Worm (Caenorhabditis elegans) whole organism, late embryonic: ENCODE measurements around the gene C07A9.10.

Experiments used
- C08G9.2 ChIP-seq: sonication (generic microtip); optimal IDR thresholded peaks from 2 replicates; lab custom pipeline; 2016; ENCODE audit warnings: mild to moderate bottlenecking, missing genetic modification characterization, moderate library complexity, missing compliant biosample characterization
- F13H6.1 ChIP-seq: sonication (generic microtip); optimal IDR thresholded peaks from 2 replicates; lab custom pipeline; 2016; ENCODE audit warnings: missing genetic modification characterization, missing compliant biosample characterization
- K02D7.2 ChIP-seq: sonication (generic microtip); optimal IDR thresholded peaks from 2 replicates; lab custom pipeline; 2017; ENCODE audit warnings: mild to moderate bottlenecking, missing genetic modification characterization, missing compliant biosample characterization
- K09A11.1 ChIP-seq: sonication (generic microtip); optimal IDR thresholded peaks from 2 replicates; lab custom pipeline; 2017; ENCODE audit warnings: antibody characterized with exemption, mild to moderate bottlenecking, missing genetic modification characterization, missing compliant biosample characterization; ENCODE audit not compliant: insufficient read depth
- T23F11.4 ChIP-seq: fragments of 200-800 bp; sonication (Bioruptor generic); optimal IDR thresholded peaks from 2 replicates; lab custom pipeline; 2018; ENCODE audit warnings: mild to moderate bottlenecking, missing genetic modification characterization, missing compliant biosample characterization
- Y22D7AL.16 ChIP-seq: sonication (generic microtip); optimal IDR thresholded peaks from 2 replicates; lab custom pipeline; 2016; ENCODE audit warnings: missing genetic modification characterization, missing compliant biosample characterization
- ama-1 ChIP-seq: fragments of 150-350 bp; optimal IDR thresholded peaks from 2 replicates; lab custom pipeline; 2014
- ceh-14 ChIP-seq: sonication (generic microtip); optimal IDR thresholded peaks from 2 replicates; lab custom pipeline; 2016; ENCODE audit warnings: missing genotype, missing genetic modification characterization, missing compliant biosample characterization
- ceh-18 ChIP-seq: sonication (generic microtip); optimal IDR thresholded peaks from 2 replicates; lab custom pipeline; 2016; ENCODE audit warnings: missing genetic modification characterization, missing compliant biosample characterization
- ceh-2 ChIP-seq: sonication (generic microtip); optimal IDR thresholded peaks from 2 replicates; lab custom pipeline; 2016; ENCODE audit warnings: missing genotype, missing genetic modification characterization, missing compliant biosample characterization
- ceh-24 ChIP-seq: sonication (generic microtip); optimal IDR thresholded peaks from 2 replicates; lab custom pipeline; 2016; ENCODE audit warnings: mild to moderate bottlenecking, missing genetic modification characterization, missing compliant biosample characterization
- ceh-30 ChIP-seq: fragments of 150-350 bp; optimal IDR thresholded peaks from 2 replicates; lab custom pipeline; 2014; ENCODE audit warnings: missing biosample characterization, missing genetic modification characterization
- ceh-34 ChIP-seq: sonication (generic microtip); optimal IDR thresholded peaks from 2 replicates; lab custom pipeline; 2016; ENCODE audit warnings: mild to moderate bottlenecking, missing genetic modification characterization, missing compliant biosample characterization
- ceh-48 ChIP-seq: sonication (generic microtip); optimal IDR thresholded peaks from 2 replicates; lab custom pipeline; 2016; ENCODE audit warnings: missing genetic modification characterization, inconsistent platforms, missing compliant biosample characterization
- ceh-6 ChIP-seq: fragments of 200-800 bp; sonication (Bioruptor generic); optimal IDR thresholded peaks from 2 replicates; lab custom pipeline; 2018; ENCODE audit warnings: mild to moderate bottlenecking, missing genetic modification characterization, missing compliant biosample characterization
- ceh-9 ChIP-seq: sonication (generic microtip); optimal IDR thresholded peaks from 2 replicates; lab custom pipeline; 2016; ENCODE audit warnings: mild to moderate bottlenecking, missing genetic modification characterization, inconsistent platforms, missing compliant biosample characterization
- che-1 ChIP-seq: sonication (generic microtip); optimal IDR thresholded peaks from 2 replicates; lab custom pipeline; 2016; ENCODE audit warnings: mild to moderate bottlenecking, missing genetic modification characterization, missing compliant biosample characterization
- dmd-4 ChIP-seq: sonication (generic microtip); optimal IDR thresholded peaks from 2 replicates; lab custom pipeline; 2016; ENCODE audit warnings: borderline replicate concordance, missing genetic modification characterization, missing compliant biosample characterization
- elt-2 ChIP-seq: sonication (generic microtip); optimal IDR thresholded peaks from 2 replicates; lab custom pipeline; 2016; ENCODE audit warnings: missing genetic modification reagents, missing genetic modification characterization, missing compliant biosample characterization
- elt-4 ChIP-seq: sonication (generic microtip); optimal IDR thresholded peaks from 2 replicates; lab custom pipeline; 2016; ENCODE audit warnings: missing genetic modification characterization, missing compliant biosample characterization
- eyg-1 ChIP-seq: sonication (generic microtip); optimal IDR thresholded peaks from 2 replicates; lab custom pipeline; 2016; ENCODE audit warnings: missing genotype, missing genetic modification characterization, missing compliant biosample characterization
- fkh-6 ChIP-seq: sonication (generic microtip); optimal IDR thresholded peaks from 2 replicates; lab custom pipeline; 2016; ENCODE audit warnings: missing genetic modification characterization, missing compliant biosample characterization
- gmeb-2 ChIP-seq: sonication (generic microtip); optimal IDR thresholded peaks from 2 replicates; lab custom pipeline; 2016; ENCODE audit warnings: missing genetic modification characterization, inconsistent platforms, missing compliant biosample characterization
- hlh-13 ChIP-seq: fragments of 200-800 bp; sonication (Bioruptor generic); optimal IDR thresholded peaks from 2 replicates; lab custom pipeline; 2018; ENCODE audit warnings: mild to moderate bottlenecking, missing genetic modification characterization, missing compliant biosample characterization
- hlh-15 ChIP-seq: sonication (generic microtip); optimal IDR thresholded peaks from 2 replicates; lab custom pipeline; 2016; ENCODE audit warnings: missing genetic modification characterization, missing compliant biosample characterization
- hlh-30 ChIP-seq: sonication (generic microtip); optimal IDR thresholded peaks from 2 replicates; lab custom pipeline; 2017; ENCODE audit warnings: antibody characterized with exemption, missing genetic modification characterization, missing compliant biosample characterization; ENCODE audit not compliant: insufficient read depth
- hlh-6 ChIP-seq: sonication (generic microtip); optimal IDR thresholded peaks from 2 replicates; lab custom pipeline; 2016; ENCODE audit warnings: missing genotype, missing genetic modification characterization, missing compliant biosample characterization
- hlh-8 ChIP-seq: sonication (generic microtip); optimal IDR thresholded peaks from 2 replicates; lab custom pipeline; 2016; ENCODE audit warnings: missing genotype, missing genetic modification characterization, missing compliant biosample characterization
- lin-11 ChIP-seq: fragments of 200-800 bp; sonication (Bioruptor generic); optimal IDR thresholded peaks from 2 replicates; lab custom pipeline; 2018; ENCODE audit warnings: mild to moderate bottlenecking, missing genetic modification characterization, missing compliant biosample characterization
- nfya-1 ChIP-seq: sonication (generic microtip); optimal IDR thresholded peaks from 2 replicates; lab custom pipeline; 2017; ENCODE audit warnings: missing genetic modification characterization, mild to moderate bottlenecking, missing compliant biosample characterization, antibody characterized with exemption, moderate library complexity
- nhr-11 ChIP-seq: fragments of 150-350 bp; optimal IDR thresholded peaks from 2 replicates; lab custom pipeline; 2014; ENCODE audit warnings: missing biosample characterization, missing genetic modification characterization
- nhr-232 ChIP-seq: sonication (generic microtip); optimal IDR thresholded peaks from 2 replicates; lab custom pipeline; 2016; ENCODE audit warnings: missing genetic modification characterization, missing compliant biosample characterization
- odd-2 ChIP-seq: sonication (generic microtip); optimal IDR thresholded peaks from 2 replicates; lab custom pipeline; 2017; ENCODE audit warnings: antibody characterized with exemption, mild to moderate bottlenecking, missing genetic modification characterization, missing compliant biosample characterization
- pha-2 ChIP-seq: sonication (generic microtip); optimal IDR thresholded peaks from 2 replicates; lab custom pipeline; 2017; ENCODE audit warnings: mild to moderate bottlenecking, missing genetic modification characterization, missing compliant biosample characterization
- pha-4 ChIP-seq: fragments of 150-350 bp; optimal IDR thresholded peaks from 2 replicates; lab custom pipeline; 2018; ENCODE audit warnings: missing biosample characterization, missing genetic modification reagents, missing genetic modification characterization
- ref-2 ChIP-seq: sonication (generic microtip); optimal IDR thresholded peaks from 2 replicates; lab custom pipeline; 2016; ENCODE audit warnings: missing genetic modification characterization, missing compliant biosample characterization
- rnt-1 ChIP-seq: sonication (generic microtip); optimal IDR thresholded peaks from 2 replicates; lab custom pipeline; 2016; ENCODE audit warnings: missing genetic modification characterization, missing compliant biosample characterization
- syd-9 ChIP-seq: sonication (generic microtip); optimal IDR thresholded peaks from 2 replicates; lab custom pipeline; 2016; ENCODE audit warnings: mild to moderate bottlenecking, missing genetic modification characterization, moderate library complexity, missing compliant biosample characterization
- tbx-2 ChIP-seq: sonication (generic microtip); optimal IDR thresholded peaks from 2 replicates; lab custom pipeline; 2016; ENCODE audit warnings: missing genetic modification characterization, missing compliant biosample characterization
- tbx-7 ChIP-seq: sonication (generic microtip); optimal IDR thresholded peaks from 2 replicates; lab custom pipeline; 2016; ENCODE audit warnings: missing genotype, missing genetic modification characterization, missing compliant biosample characterization
- ttx-3 ChIP-seq: sonication (generic microtip); optimal IDR thresholded peaks from 2 replicates; lab custom pipeline; 2016; ENCODE audit warnings: missing genetic modification reagents, missing genetic modification characterization, missing compliant biosample characterization
- unc-3 ChIP-seq, 2 experiments: fragments of 200-800 bp in 1 of 2; sonication (Bioruptor generic) in 1 of 2; sonication (generic microtip) in 1 of 2; conservative IDR thresholded peaks in 1 of 2; optimal IDR thresholded peaks in 1 of 2; 2 replicates each; pipeline versions ENCODE4 v1.3.6 to Lab custom; 2016 to 2022; ENCODE audit warnings: missing compliant biosample characterization in 2 of 2, missing genetic modification characterization in 2 of 2, missing genetic modification reagents in 1 of 2
- unc-42 ChIP-seq: sonication (generic microtip); optimal IDR thresholded peaks from 2 replicates; lab custom pipeline; 2016; ENCODE audit warnings: missing genotype, missing genetic modification characterization, missing compliant biosample characterization
- unc-86 ChIP-seq: sonication (generic microtip); optimal IDR thresholded peaks from 2 replicates; lab custom pipeline; 2016; ENCODE audit warnings: missing genetic modification characterization, missing compliant biosample characterization
- zip-5 ChIP-seq: sonication (generic microtip); optimal IDR thresholded peaks from 2 replicates; lab custom pipeline; 2016; ENCODE audit warnings: missing genetic modification characterization, missing compliant biosample characterization
- ztf-16 ChIP-seq: sonication (generic microtip); optimal IDR thresholded peaks from 2 replicates; lab custom pipeline; 2017; ENCODE audit warnings: missing genetic modification characterization, missing compliant biosample characterization

Gene C07A9.10

ce11 chrIII:9698635-9699396 lies 13.0 kb upstream of the C07A9.10 start:
- TF ChIP-seq ceh-48 (tag; lab: Kevin White, UChicago) (no peak), zip-5 (tag; lab: Kevin White, UChicago) (no peak), elt-2 (tag; lab: Kevin White, UChicago) (peak; percentile 5)

- TF ChIP-seq Y22D7AL.16 = no peak
- no peak for TF ChIP-seq unc-42 (tag; lab: Kevin White, UChicago)
- TF ChIP-seq hlh-30 (tag; lab: Kevin White, UChicago) = no peak
- TF ChIP-seq lin-11 = no peak
- no peak for TF ChIP-seq ceh-9 (tag; lab: Kevin White, UChicago)
- no peak for TF ChIP-seq nfya-1 (tag; lab: Kevin White, UChicago)
- no peak for TF ChIP-seq syd-9 (tag; lab: Kevin White, UChicago)
- TF ChIP-seq rnt-1 (tag; lab: Kevin White, UChicago) = no peak
- TF ChIP-seq fkh-6 = no peak
- TF ChIP-seq ceh-6 (GFP tag; lab: Kevin White, UChicago) = no peak
- no peak for TF ChIP-seq ceh-34 (tag; lab: Kevin White, UChicago)
- TF ChIP-seq tbx-2 (tag; lab: Kevin White, UChicago) = no peak
- no peak for TF ChIP-seq ref-2 (tag; lab: Kevin White, UChicago)
- TF ChIP-seq che-1 (tag; lab: Kevin White, UChicago) = no peak
- no peak for TF ChIP-seq elt-2 (tag; lab: Kevin White, UChicago)
- no peak for TF ChIP-seq K02D7.2 (tag; lab: Kevin White, UChicago)
- TF ChIP-seq dmd-4 (tag; lab: Kevin White, UChicago) = no peak
- no peak for TF ChIP-seq F13H6.1 (tag; lab: Kevin White, UChicago)
Observed at ce11 chrIII:9697886-9698285, 12.0 kb upstream of the C07A9.10 start.

DNA sequence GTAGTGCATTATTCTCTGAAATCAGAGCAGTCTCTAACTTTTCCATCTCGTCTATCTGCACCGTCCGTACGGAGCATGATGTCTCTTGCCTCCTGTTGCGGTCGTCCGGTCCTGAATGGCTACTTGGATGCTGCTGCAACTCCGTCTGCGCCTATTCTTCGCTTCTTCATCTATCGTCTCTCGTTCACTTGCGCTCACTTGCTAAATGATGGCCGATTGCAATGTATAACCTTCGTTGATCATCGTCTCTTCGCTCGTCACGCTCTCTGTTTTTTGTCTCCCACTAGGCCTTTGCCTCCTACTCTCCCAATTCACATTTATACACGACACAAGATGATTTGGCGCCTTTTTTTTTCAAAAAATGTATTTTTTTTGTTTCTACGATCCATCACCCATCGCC lies 11.5 kb upstream of the C07A9.10 start:
- TF ChIP-seq K09A11.1 (tag; lab: Kevin White, UChicago) (no peak), ceh-6 (GFP tag; lab: Kevin White, UChicago) (no peak), unc-86 (tag; lab: Kevin White, UChicago) (peak; percentile 3), hlh-6 (tag; lab: Kevin White, UChicago) (no peak), elt-2 (tag; lab: Kevin White, UChicago) (no peak), eyg-1 (tag; lab: Kevin White, UChicago) (no peak), F13H6.1 (tag; lab: Kevin White, UChicago) (peak; percentile 59), tbx-2 (tag; lab: Kevin White, UChicago) (peak; percentile 34), gmeb-2 (no peak), ama-1 (lab: Kevin White, UChicago) (no peak), ceh-18 (tag; lab: Kevin White, UChicago) (peak; percentile 53), K02D7.2 (tag; lab: Kevin White, UChicago) (no peak), hlh-8 (no peak), nhr-232 (tag; lab: Kevin White, UChicago) (no peak), tbx-7 (tag; lab: Kevin White, UChicago) (no peak), nfya-1 (tag; lab: Kevin White, UChicago) (peak; percentile 70), ttx-3 (tag; lab: Kevin White, UChicago) (no peak), unc-3 (GFP tag; conservative IDR thresholded peaks at IDR 0.05; lab: Robert Waterston, UW) (no peak), unc-3 (tag; optimal IDR thresholded peaks at IDR 0.05; lab: Kevin White, UChicago) (no peak), syd-9 (tag; lab: Kevin White, UChicago) (no peak), hlh-15 (no peak), unc-42 (tag; lab: Kevin White, UChicago) (no peak), ceh-34 (tag; lab: Kevin White, UChicago) (peak; percentile 18), C08G9.2 (tag; lab: Kevin White, UChicago) (no peak), ceh-2 (tag; lab: Kevin White, UChicago) (no peak), fkh-6 (no peak), elt-4 (tag; lab: Kevin White, UChicago) (no peak), ceh-30 (tag; lab: Kevin White, UChicago) (no peak), T23F11.4 (GFP tag; lab: Kevin White, UChicago) (no peak), hlh-13 (GFP tag; lab: Kevin White, UChicago) (no peak), nhr-11 (tag; lab: Kevin White, UChicago) (no peak), ceh-14 (no peak), ztf-16 (no peak), pha-4 (tag; lab: Kevin White, UChicago) (no peak), ceh-9 (tag; lab: Kevin White, UChicago) (no peak), pha-2 (no peak), ceh-24 (no peak), odd-2 (no peak)
